Fruit fly (Drosophila melanogaster) whole organism, embryonic: ENCODE measurements around the gene SclB.

ENCODE experiments used
- Adf1 ChIP-seq: fragments of 200-800 bp; sonication (Bioruptor generic); IDR thresholded peaks from 2 replicates; pipeline ENCODE4 v1.3.6; 2022; ENCODE audit warnings: missing biosample characterization, missing genetic modification characterization
- CG1024 ChIP-seq: fragments of 200-800 bp; sonication (Bioruptor generic); IDR thresholded peaks from 2 replicates; pipeline ENCODE4 v1.3.6; 2022; ENCODE audit warnings: missing biosample characterization, missing genetic modification characterization
- CG10366 ChIP-seq: fragments of 200-800 bp; sonication (Bioruptor generic); IDR thresholded peaks from 2 replicates; pipeline ENCODE4 v1.3.6; 2022; ENCODE audit warnings: missing biosample characterization, missing genetic modification characterization
- CG10543 ChIP-seq: fragments of 200-800 bp; sonication (Bioruptor generic); optimal IDR thresholded peaks from 3 replicates; lab custom pipeline; 2017; ENCODE audit warnings: missing biosample characterization, mild to moderate bottlenecking, missing genetic modification characterization, moderate library complexity
- CG10959 ChIP-seq: fragments of 200-800 bp; sonication (Bioruptor generic); IDR thresholded peaks from 2 replicates; pipeline ENCODE4 v1.3.6; 2022; ENCODE audit warnings: missing biosample characterization, missing genetic modification characterization
- CG1233 ChIP-seq: fragments of 200-800 bp; sonication (Bioruptor generic); optimal IDR thresholded peaks from 4 replicates; lab custom pipeline; 2018; ENCODE audit warnings: missing biosample characterization, mild to moderate bottlenecking, missing genetic modification characterization
- CG12769 ChIP-seq: fragments of 200-800 bp; sonication (Bioruptor generic); optimal IDR thresholded peaks from 2 replicates; lab custom pipeline; 2019; ENCODE audit warnings: missing biosample characterization, mild to moderate bottlenecking, missing genetic modification characterization, moderate library complexity
- CG13123 ChIP-seq: fragments of 200-800 bp; sonication (Bioruptor generic); optimal IDR thresholded peaks from 2 replicates; lab custom pipeline; 2016; ENCODE audit warnings: missing biosample characterization, missing genetic modification characterization
- CG14014 ChIP-seq: fragments of 200-800 bp; sonication (Bioruptor generic); IDR thresholded peaks from 2 replicates; pipeline ENCODE4 v1.3.6; 2022; ENCODE audit warnings: missing biosample characterization, missing genetic modification characterization
- CG17361 ChIP-seq: fragments of 200-800 bp; sonication (Bioruptor generic); IDR thresholded peaks from 3 replicates; pipeline ENCODE4 v1.3.6; 2022; ENCODE audit warnings: missing biosample characterization, missing genetic modification characterization
- CG17385 ChIP-seq: fragments of 200-800 bp; sonication (Bioruptor generic); optimal IDR thresholded peaks from 3 replicates; lab custom pipeline; 2018; ENCODE audit warnings: missing biosample characterization, mild to moderate bottlenecking, missing genetic modification characterization
- CG18764 ChIP-seq: fragments of 200-800 bp; sonication (Bioruptor generic); optimal IDR thresholded peaks from 3 replicates; lab custom pipeline; 2016; ENCODE audit warnings: missing biosample characterization, missing genetic modification characterization
- CG2678 ChIP-seq: fragments of 200-800 bp; sonication (Bioruptor generic); optimal IDR thresholded peaks from 3 replicates; lab custom pipeline; 2019; ENCODE audit warnings: missing biosample characterization, mild to moderate bottlenecking, missing genetic modification characterization, moderate library complexity
- CG2712 ChIP-seq: fragments of 200-800 bp; optimal IDR thresholded peaks from 3 replicates; lab custom pipeline; 2019; ENCODE audit warnings: missing biosample characterization, mild to moderate bottlenecking, missing genetic modification characterization, moderate library complexity
- CG3281 ChIP-seq: fragments of 200-800 bp; sonication (Bioruptor generic); optimal IDR thresholded peaks from 3 replicates; lab custom pipeline; 2017; ENCODE audit warnings: missing biosample characterization, mild to moderate bottlenecking, missing genetic modification characterization
- CG34376 ChIP-seq: fragments of 200-800 bp; sonication (Bioruptor generic); optimal IDR thresholded peaks from 2 replicates; lab custom pipeline; 2018; ENCODE audit warnings: missing biosample characterization, mild to moderate bottlenecking, missing genetic modification characterization
- CG4360 ChIP-seq: fragments of 200-800 bp; sonication (Bioruptor generic); IDR thresholded peaks from 2 replicates; pipeline ENCODE4 v1.3.6; 2022; ENCODE audit warnings: missing biosample characterization, missing genetic modification characterization
- CG5180 ChIP-seq: fragments of 200-800 bp; sonication (Bioruptor generic); optimal IDR thresholded peaks from 3 replicates; lab custom pipeline; 2017; ENCODE audit warnings: missing biosample characterization, missing genetic modification characterization, mild to moderate bottlenecking, moderate library complexity, missing genetic modification reagents
- CG7372 ChIP-seq: fragments of 200-800 bp; sonication (Bioruptor generic); IDR thresholded peaks from 2 replicates; pipeline ENCODE4 v1.3.6; 2022; ENCODE audit warnings: missing biosample characterization, missing genetic modification characterization
- CG7745 ChIP-seq: fragments of 200-800 bp; sonication (Bioruptor generic); optimal IDR thresholded peaks from 2 replicates; lab custom pipeline; 2018; ENCODE audit warnings: missing biosample characterization, mild to moderate bottlenecking, missing genetic modification characterization, moderate library complexity
- CG7786 ChIP-seq: fragments of 200-800 bp; sonication (Bioruptor generic); optimal IDR thresholded peaks from 2 replicates; lab custom pipeline; 2016; ENCODE audit warnings: missing biosample characterization, missing genetic modification characterization
- CG8281 ChIP-seq: fragments of 200-800 bp; sonication (Bioruptor generic); optimal IDR thresholded peaks from 2 replicates; lab custom pipeline; 2018; ENCODE audit warnings: missing biosample characterization, mild to moderate bottlenecking, missing genetic modification characterization, moderate library complexity
- CG8924 ChIP-seq: fragments of 200-800 bp; optimal IDR thresholded peaks from 3 replicates; lab custom pipeline; 2019; ENCODE audit warnings: missing biosample characterization, mild to moderate bottlenecking, missing genetic modification characterization, moderate library complexity
- Ets65A ChIP-seq: fragments of 200-800 bp; sonication (Bioruptor generic); peaks from one replicate; lab custom pipeline; 2016; ENCODE audit warnings: missing biosample characterization, missing genetic modification characterization
- Hey ChIP-seq: fragments of 200-800 bp; sonication (Bioruptor generic); optimal IDR thresholded peaks from 3 replicates; lab custom pipeline; 2018; ENCODE audit warnings: missing biosample characterization, mild to moderate bottlenecking, missing genetic modification characterization
- Hr78 ChIP-seq, 2 experiments: fragments of 200-800 bp in 1 of 2; fragments of >200 bp in 1 of 2; sonication (Bioruptor generic) in 1 of 2; optimal IDR thresholded peaks; 2 replicates each; lab custom pipeline; 2017 to 2019; ENCODE audit warnings: missing biosample characterization in 2 of 2, missing genetic modification characterization in 2 of 2, mild to moderate bottlenecking in 1 of 2, moderate library complexity in 1 of 2
- Optix ChIP-seq: fragments of 200-800 bp; sonication (Bioruptor generic); IDR thresholded peaks from 3 replicates; pipeline ENCODE4 v1.3.6; 2022; ENCODE audit warnings: missing biosample characterization, missing genetic modification characterization
- Rfx ChIP-seq: fragments of 200-800 bp; sonication (Bioruptor generic); IDR thresholded peaks from 2 replicates; pipeline ENCODE4 v1.3.6; 2022; ENCODE audit warnings: missing biosample characterization, missing genetic modification characterization
- Tbp ChIP-seq: fragments of >200 bp; optimal IDR thresholded peaks from 2 replicates; lab custom pipeline; 2018; ENCODE audit warnings: missing biosample characterization, missing genetic modification characterization
- ato ChIP-seq: fragments of 200-800 bp; sonication (Bioruptor generic); IDR thresholded peaks from 2 replicates; pipeline ENCODE4 v1.3.6; 2022; ENCODE audit warnings: missing biosample characterization, missing genetic modification characterization; ENCODE audit not compliant: partially characterized antibody
- bab2 ChIP-seq: fragments of 200-800 bp; sonication (Bioruptor generic); optimal IDR thresholded peaks from 2 replicates; lab custom pipeline; 2016; ENCODE audit warnings: missing biosample characterization, missing genetic modification characterization
- caup ChIP-seq: fragments of 200-800 bp; sonication (Bioruptor generic); optimal IDR thresholded peaks from 3 replicates; lab custom pipeline; 2017; ENCODE audit warnings: missing biosample characterization, mild to moderate bottlenecking, missing genetic modification characterization, moderate library complexity; ENCODE audit not compliant: severe bottlenecking
- ci ChIP-seq: fragments of 200-800 bp; sonication (Bioruptor generic); IDR thresholded peaks from 3 replicates; pipeline ENCODE4 v1.3.6; 2022; ENCODE audit warnings: missing biosample characterization, missing genetic modification characterization
- croc ChIP-seq: fragments of 200-800 bp; sonication (Bioruptor generic); conservative IDR thresholded peaks from 3 replicates; pipeline ENCODE4 v1.3.6; 2022; ENCODE audit warnings: missing biosample characterization, missing genetic modification characterization
- cwo ChIP-seq: fragments of 200-800 bp; sonication (Bioruptor generic); optimal IDR thresholded peaks from 3 replicates; lab custom pipeline; 2017; ENCODE audit warnings: missing biosample characterization, missing genetic modification characterization, mild to moderate bottlenecking, moderate library complexity, missing genetic modification reagents
- ems ChIP-seq: fragments of 200-800 bp; sonication (Bioruptor generic); optimal IDR thresholded peaks from 3 replicates; lab custom pipeline; 2016; ENCODE audit warnings: missing biosample characterization, missing genetic modification characterization
- exex ChIP-seq: fragments of 200-800 bp; sonication (Bioruptor generic); optimal IDR thresholded peaks from 4 replicates; lab custom pipeline; 2018; ENCODE audit warnings: missing biosample characterization, mild to moderate bottlenecking, missing genetic modification characterization, moderate library complexity
- fd64A ChIP-seq: fragments of 200-800 bp; sonication (Bioruptor generic); optimal IDR thresholded peaks from 3 replicates; lab custom pipeline; 2018; ENCODE audit warnings: missing biosample characterization, mild to moderate bottlenecking, missing genetic modification characterization
- gcm ChIP-seq: fragments of 200-800 bp; sonication (Bioruptor generic); optimal IDR thresholded peaks from 2 replicates; lab custom pipeline; 2019; ENCODE audit warnings: missing biosample characterization, mild to moderate bottlenecking, missing genetic modification characterization, moderate library complexity
- gsb-n ChIP-seq: fragments of 200-800 bp; sonication (Bioruptor generic); optimal IDR thresholded peaks from 3 replicates; lab custom pipeline; 2018; ENCODE audit warnings: missing biosample characterization, mild to moderate bottlenecking, missing genetic modification characterization
- mirr ChIP-seq: fragments of 200-800 bp; sonication (Bioruptor generic); optimal IDR thresholded peaks from 3 replicates; lab custom pipeline; 2018; ENCODE audit warnings: missing biosample characterization, mild to moderate bottlenecking, missing genetic modification characterization
- sd ChIP-seq: fragments of 200-800 bp; sonication (Bioruptor generic); optimal IDR thresholded peaks from 3 replicates; lab custom pipeline; 2018; ENCODE audit warnings: missing biosample characterization, mild to moderate bottlenecking, missing genetic modification characterization, moderate library complexity
- seq ChIP-seq: fragments of 200-800 bp; sonication (Bioruptor generic); IDR thresholded peaks from 2 replicates; pipeline ENCODE4 v1.3.6; 2022; ENCODE audit warnings: missing biosample characterization, missing genetic modification characterization
- sug ChIP-seq: fragments of 200-800 bp; optimal IDR thresholded peaks from 2 replicates; lab custom pipeline; 2019; ENCODE audit warnings: missing biosample characterization, mild to moderate bottlenecking, missing genetic modification characterization, moderate library complexity

SclB gene

DNA sequence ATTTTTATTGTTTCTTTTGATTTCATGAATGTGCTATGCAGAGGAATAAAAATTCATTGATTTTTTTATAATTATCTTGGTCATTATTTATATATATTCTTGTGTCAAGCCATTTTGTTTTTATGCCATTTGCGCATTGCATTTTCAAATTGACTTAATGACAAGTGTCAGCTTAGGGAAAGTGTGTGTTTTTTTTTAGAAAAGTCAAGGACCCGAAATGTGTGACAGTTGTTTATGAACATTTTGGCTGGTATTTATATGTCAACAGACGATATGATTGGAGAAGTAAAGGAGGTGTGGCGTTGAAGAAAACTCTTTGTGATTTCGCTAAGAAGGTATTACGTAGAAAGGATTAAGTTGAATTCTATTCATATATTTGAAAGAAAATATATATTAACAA, at the start of gene SclB, which contains the start of gene SclA:
SclB (plus strand) TSS at position 301 of the 400 bp plus-strand sequence.
SclA (plus strand) TSS at position 301 of the 400 bp plus-strand sequence.
- TF ChIP-seq CG2712 (tag; lab: Kevin White, UChicago) (no peak), CG10366 (no peak), Tbp (GFP tag; lab: Kevin White, UChicago) (no peak)
- TF ChIP-seq, all 482 proteins: peak for 0

DNA sequence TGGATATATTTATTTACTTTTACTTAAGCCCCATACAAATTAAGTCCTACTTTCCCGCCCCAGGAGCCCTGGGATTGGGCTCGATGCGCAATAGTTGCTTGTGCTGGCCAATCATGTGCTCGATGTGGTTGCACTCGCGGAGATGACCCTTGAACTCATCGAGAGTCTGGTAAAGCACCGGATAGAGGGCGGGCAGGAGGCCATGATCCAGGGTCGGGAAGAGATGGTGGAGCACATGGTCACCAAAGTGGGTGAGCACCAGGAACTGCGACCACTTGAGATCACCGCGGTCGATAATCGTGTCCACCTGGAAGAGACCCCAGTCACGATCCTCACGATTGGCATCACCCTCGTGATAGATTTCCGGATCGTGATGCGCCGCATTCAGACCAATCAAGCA, 48.9 kb upstream of the SclB start:
- no peak for TF ChIP-seq bab2 (GFP tag; lab: Kevin White, UChicago)
- TF ChIP-seq CG13123: no peak
- 0 out of 2 replicates have a peak, but pooled peaks have one; percentile 7 for TF ChIP-seq CG14014 (GFP tag; lab: Robert Waterston, UW)
- no peak for TF ChIP-seq CG18764 (GFP tag; lab: Kevin White, UChicago)
- TF ChIP-seq Hr78 (GFP tag; optimal IDR thresholded peaks at IDR 0.05; lab: Kevin White, UChicago): peak in 1 of 2 experiments; percentile 67
- 0 out of 2 replicates have a peak, but pooled peaks have one; percentile 18 for TF ChIP-seq CG10959 (GFP tag; lab: Robert Waterston, UW)
- no peak for TF ChIP-seq ato
- TF ChIP-seq Rfx (GFP tag; lab: Robert Waterston, UW): 0 out of 2 replicates have a peak, but pooled peaks have one; percentile 7
- peak; percentile 82 for TF ChIP-seq CG12769 (tag; lab: Kevin White, UChicago)

DNA sequence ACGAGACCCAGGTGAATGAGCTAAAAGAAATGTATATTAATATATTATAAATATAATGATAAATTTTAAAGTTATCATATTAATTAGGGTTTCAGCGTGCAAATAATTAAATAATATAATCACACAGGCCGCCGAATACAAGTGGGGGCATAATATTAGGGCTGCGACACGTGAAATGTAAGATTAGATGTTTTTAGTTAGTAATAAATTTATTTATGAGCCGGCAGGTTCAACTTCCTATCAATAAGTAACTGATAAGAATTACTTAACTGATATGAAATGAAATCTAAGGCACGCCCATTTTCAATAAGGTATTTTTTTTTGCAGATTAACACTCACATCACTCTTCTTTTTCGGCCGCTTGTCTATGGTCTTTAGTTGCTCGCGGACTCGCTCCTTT, 47.9 kb upstream of the SclB start:
- TF ChIP-seq sug (tag; lab: Kevin White, UChicago) (peak; percentile 80), ems (GFP tag; lab: Kevin White, UChicago) (no peak), gcm (GFP tag; lab: Kevin White, UChicago) (no peak), cwo (GFP tag; lab: Kevin White, UChicago) (peak; percentile 87), exex (tag; lab: Kevin White, UChicago) (peak; percentile 78), CG7745 (peak; percentile 26), sd (tag; lab: Kevin White, UChicago) (peak; percentile 9), mirr (GFP tag; lab: Kevin White, UChicago) (peak; percentile 68)

DNA sequence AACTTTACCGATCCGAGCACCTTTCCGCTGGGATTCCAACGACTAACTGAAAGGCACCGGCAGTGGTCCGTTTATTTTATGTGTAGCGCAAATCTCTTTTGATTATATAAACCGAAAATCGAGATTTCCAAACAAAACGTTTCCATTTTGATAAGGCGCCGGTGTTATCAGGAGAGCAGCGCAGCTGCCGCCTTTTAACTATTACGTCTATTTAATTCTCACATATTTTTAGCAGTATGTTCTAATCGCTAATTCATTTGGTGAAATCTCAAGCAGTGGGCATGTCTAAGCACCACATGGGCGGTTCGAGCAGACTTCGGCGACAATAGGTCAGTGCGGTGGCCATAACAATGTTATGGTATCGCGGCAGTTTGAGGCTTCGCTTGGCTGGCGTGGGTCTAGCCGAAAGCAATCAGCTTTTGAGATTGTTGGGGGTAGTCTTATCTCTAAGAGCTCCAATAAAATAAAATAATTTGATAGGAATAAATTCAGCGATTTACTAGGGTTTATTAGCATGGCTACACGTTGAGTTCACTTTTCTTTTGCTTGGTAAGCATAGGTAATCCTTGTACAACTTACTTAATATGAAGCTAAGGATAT, 47.0 kb upstream of the SclB start, which contains the start of gene Cyt-b5-r:
Cyt-b5-r (minus strand) TSS at position 51 of the 600 bp plus-strand sequence.
- TF ChIP-seq CG7372 (GFP tag; lab: Robert Waterston, UW) (no peak), CG1233 (peak; percentile 55), CG17385 (peak; percentile 26), CG7786 (no peak), CG5180 (GFP tag; lab: Kevin White, UChicago) (no peak), CG34376 (GFP tag; lab: Kevin White, UChicago) (peak; percentile 96), Adf1 (GFP tag; lab: Robert Waterston, UW) (peak; percentile 77), ci (GFP tag; lab: Robert Waterston, UW) (no peak), caup (GFP tag; lab: Kevin White, UChicago) (no peak), Optix (GFP tag; lab: Robert Waterston, UW) (no peak), gcm (GFP tag; lab: Kevin White, UChicago) (no peak), CG1024 (GFP tag; lab: Robert Waterston, UW) (no peak), gsb-n (tag; lab: Kevin White, UChicago) (no peak), Ets65A (GFP tag; lab: Kevin White, UChicago) (peak; percentile 66), seq (GFP tag; lab: Robert Waterston, UW) (no peak), cwo (GFP tag; lab: Kevin White, UChicago) (peak; percentile 83), CG2678 (tag; lab: Kevin White, UChicago) (peak; percentile 31), CG10543 (GFP tag; lab: Kevin White, UChicago) (peak; percentile 89), CG17361 (no peak), CG3281 (GFP tag; lab: Kevin White, UChicago) (peak; percentile 1), croc (GFP tag; lab: Robert Waterston, UW) (no peak), fd64A (GFP tag; lab: Kevin White, UChicago) (no peak), CG4360 (GFP tag; lab: Robert Waterston, UW) (no peak), CG8281 (tag; lab: Kevin White, UChicago) (no peak), CG8924 (no peak), Hey (tag; lab: Kevin White, UChicago) (peak; percentile 27), sug (tag; lab: Kevin White, UChicago) (peak; percentile 100), sd (tag; lab: Kevin White, UChicago) (peak; percentile 58)
